Fruit fly (Drosophila melanogaster): ENCODE measurements around the gene SerRS.
A peak's percentile ranks its signal among the peaks of the same experiment; 100 is the strongest.

Gene SerRS

dm6 chr2L:3029012-3029411, 8.2 kb downstream of the SerRS start, which contains the start of the genes Sf3b2 and CG17219:
Gene Sf3b2, minus strand, starts transcription at chr2L:3029168.
Gene CG17219, plus strand, starts transcription at chr2L:3029253.
- TF ChIP-seq CG12768 (GFP tag; optimal IDR thresholded peaks at IDR 0.05), result no peak
- peak; percentile 57 for TF ChIP-seq Mnt (GFP tag; optimal IDR thresholded peaks at IDR 0.05)
- TF ChIP-seq CG14711 (tag; optimal IDR thresholded peaks at IDR 0.05), result no peak
- TF ChIP-seq bab1 (GFP tag; optimal IDR thresholded peaks at IDR 0.05), result peak; percentile 59
- no peak for TF ChIP-seq tj (GFP tag; optimal IDR thresholded peaks at IDR 0.05)
- TF ChIP-seq cic (GFP tag; optimal IDR thresholded peaks at IDR 0.05), result no peak
- no peak for TF ChIP-seq CG5204 (GFP tag; optimal IDR thresholded peaks at IDR 0.05)

dm6 chr2L:3022986-3023385, 14.2 kb downstream of the SerRS start, which contains the start of the genes alpha4GT1 and Prp40:
Gene alpha4GT1, minus strand, starts transcription at chr2L:3023141.
Gene Prp40, plus strand, starts transcription at chr2L:3023226.
- TF ChIP-seq Crg-1 (GFP tag; optimal IDR thresholded peaks at IDR 0.05), result no peak
- peak; percentile 18 for TF ChIP-seq CG14711 (tag; optimal IDR thresholded peaks at IDR 0.05)
- TF ChIP-seq Mnt (GFP tag; optimal IDR thresholded peaks at IDR 0.05), result peak; percentile 31
- no peak for TF ChIP-seq CG11617 (GFP tag; optimal IDR thresholded peaks at IDR 0.05)
- TF ChIP-seq CG5204 (GFP tag; optimal IDR thresholded peaks at IDR 0.05), result no peak
- TF ChIP-seq cic (GFP tag; optimal IDR thresholded peaks at IDR 0.05), result no peak
- no peak for TF ChIP-seq tj (GFP tag; optimal IDR thresholded peaks at IDR 0.05)
- TF ChIP-seq bab1 (GFP tag; optimal IDR thresholded peaks at IDR 0.05), result peak; percentile 16
- TF ChIP-seq CG33017 (tag; optimal IDR thresholded peaks at IDR 0.05), result no peak

- TF ChIP-seq pad (GFP tag; optimal IDR thresholded peaks at IDR 0.05) (no peak), CG5204 (GFP tag; optimal IDR thresholded peaks at IDR 0.05) (no peak), Hr96 (GFP tag; optimal IDR thresholded peaks at IDR 0.05) (no peak), CG1620 (GFP tag; optimal IDR thresholded peaks at IDR 0.05) (no peak), kay (GFP tag; ENCODE audit: borderline replicate concordance) (no peak), Crg-1 (GFP tag; optimal IDR thresholded peaks at IDR 0.05) (no peak), toe (GFP tag; optimal IDR thresholded peaks at IDR 0.05) (no peak), cnc (optimal IDR thresholded peaks at IDR 0.05) (no peak), CG12768 (GFP tag; optimal IDR thresholded peaks at IDR 0.05) (no peak), CG33017 (tag; optimal IDR thresholded peaks at IDR 0.05) (no peak), Mnt (GFP tag; optimal IDR thresholded peaks at IDR 0.05) (peak; percentile 58), CG7101 (tag; optimal IDR thresholded peaks at IDR 0.05) (no peak), CG7045 (GFP tag; optimal IDR thresholded peaks at IDR 0.05) (no peak), bab1 (GFP tag; optimal IDR thresholded peaks at IDR 0.05) (peak; percentile 30), CG11617 (GFP tag; optimal IDR thresholded peaks at IDR 0.05) (no peak), Clk (GFP tag; optimal IDR thresholded peaks at IDR 0.05) (no peak), CG14711 (tag; optimal IDR thresholded peaks at IDR 0.05) (peak; percentile 11), ovo (GFP tag; optimal IDR thresholded peaks at IDR 0.05) (no peak), tj (GFP tag; optimal IDR thresholded peaks at IDR 0.05) (no peak), cic (GFP tag; optimal IDR thresholded peaks at IDR 0.05) (peak; percentile 25)
Observed at dm6 chr2L:3018212-3018611, 19.0 kb downstream of the SerRS start, which contains the start of the genes CG17224 and CG17264. Gene CG17224, minus strand, starts transcription at chr2L:3018308. Gene CG17264, plus strand, starts transcription at chr2L:3018508.

- TF ChIP-seq Hr96 (GFP tag; optimal IDR thresholded peaks at IDR 0.05), result no peak
- TF ChIP-seq cnc (optimal IDR thresholded peaks at IDR 0.05), result no peak
- no peak for TF ChIP-seq kay (GFP tag; ENCODE audit: borderline replicate concordance)
- TF ChIP-seq Clk (GFP tag; optimal IDR thresholded peaks at IDR 0.05), result no peak
- no peak for TF ChIP-seq CG12768 (GFP tag; optimal IDR thresholded peaks at IDR 0.05)
- no peak for TF ChIP-seq CG11617 (GFP tag; optimal IDR thresholded peaks at IDR 0.05)
- no peak for TF ChIP-seq cic (GFP tag; optimal IDR thresholded peaks at IDR 0.05)
- TF ChIP-seq Crg-1 (GFP tag; optimal IDR thresholded peaks at IDR 0.05), result no peak
- no peak for TF ChIP-seq CG14711 (tag; optimal IDR thresholded peaks at IDR 0.05)
- TF ChIP-seq CG1620 (GFP tag; optimal IDR thresholded peaks at IDR 0.05), result no peak
- no peak for TF ChIP-seq CG5204 (GFP tag; optimal IDR thresholded peaks at IDR 0.05)
- TF ChIP-seq CG33017 (tag; optimal IDR thresholded peaks at IDR 0.05), result no peak
- no peak for TF ChIP-seq CG7101 (tag; optimal IDR thresholded peaks at IDR 0.05)
- TF ChIP-seq pad (GFP tag; optimal IDR thresholded peaks at IDR 0.05), result no peak
- TF ChIP-seq ovo (GFP tag; optimal IDR thresholded peaks at IDR 0.05), result no peak
- no peak for TF ChIP-seq tj (GFP tag; optimal IDR thresholded peaks at IDR 0.05)
- no peak for TF ChIP-seq bab1 (GFP tag; optimal IDR thresholded peaks at IDR 0.05)
- no peak for TF ChIP-seq CG7045 (GFP tag; optimal IDR thresholded peaks at IDR 0.05)
- no peak for TF ChIP-seq toe (GFP tag; optimal IDR thresholded peaks at IDR 0.05)
Observed at dm6 chr2L:3012780-3013179, 24.4 kb downstream of the SerRS start.

- TF ChIP-seq CG7101 (tag; optimal IDR thresholded peaks at IDR 0.05), result no peak
- no peak for TF ChIP-seq kay (GFP tag; ENCODE audit: borderline replicate concordance)
- TF ChIP-seq bab1 (GFP tag; optimal IDR thresholded peaks at IDR 0.05), result no peak
- TF ChIP-seq CG12768 (GFP tag; optimal IDR thresholded peaks at IDR 0.05), result no peak
- no peak for TF ChIP-seq pad (GFP tag; optimal IDR thresholded peaks at IDR 0.05)
- TF ChIP-seq CG33017 (tag; optimal IDR thresholded peaks at IDR 0.05), result no peak
- TF ChIP-seq Mnt (GFP tag; optimal IDR thresholded peaks at IDR 0.05), result no peak
- TF ChIP-seq ovo (GFP tag; optimal IDR thresholded peaks at IDR 0.05), result no peak
- no peak for TF ChIP-seq cnc (optimal IDR thresholded peaks at IDR 0.05)
- TF ChIP-seq Clk (GFP tag; optimal IDR thresholded peaks at IDR 0.05), result no peak
- TF ChIP-seq cic (GFP tag; optimal IDR thresholded peaks at IDR 0.05), result no peak
- no peak for TF ChIP-seq CG5204 (GFP tag; optimal IDR thresholded peaks at IDR 0.05)
- TF ChIP-seq CG7045 (GFP tag; optimal IDR thresholded peaks at IDR 0.05), result no peak
- no peak for TF ChIP-seq toe (GFP tag; optimal IDR thresholded peaks at IDR 0.05)
- TF ChIP-seq Crg-1 (GFP tag; optimal IDR thresholded peaks at IDR 0.05), result no peak
- no peak for TF ChIP-seq Hr96 (GFP tag; optimal IDR thresholded peaks at IDR 0.05)
- no peak for TF ChIP-seq CG1620 (GFP tag; optimal IDR thresholded peaks at IDR 0.05)
- TF ChIP-seq CG14711 (tag; optimal IDR thresholded peaks at IDR 0.05), result no peak
- TF ChIP-seq tj (GFP tag; optimal IDR thresholded peaks at IDR 0.05), result no peak
Observed at dm6 chr2L:3011484-3011883, 25.7 kb downstream of the SerRS start.

dm6 chr2L:3009438-3009837, 27.8 kb downstream of the SerRS start:
- TF ChIP-seq CG12768 (GFP tag; optimal IDR thresholded peaks at IDR 0.05) (no peak), cic (GFP tag; optimal IDR thresholded peaks at IDR 0.05) (no peak), CG33017 (tag; optimal IDR thresholded peaks at IDR 0.05) (no peak), tj (GFP tag; optimal IDR thresholded peaks at IDR 0.05) (peak; percentile 96)

All from whole organism, adult.